Fruit fly (Drosophila melanogaster): Measurements from ENCODE around the gene Rsod.

Gene Rsod

dm6 chr3R:30195606-30196049, 24.6 kb upstream of the Rsod start (continued):
- TF ChIP-seq Ets97D (GFP tag; optimal IDR thresholded peaks at IDR 0.05) = peak; percentile 8
- TF ChIP-seq Antp (GFP tag; optimal IDR thresholded peaks at IDR 0.05) = peak; percentile 47
- TF ChIP-seq caup (GFP tag; optimal IDR thresholded peaks at IDR 0.05; ENCODE audit: severe bottlenecking) = peak; percentile 57
- TF ChIP-seq CG30403 (GFP tag; optimal IDR thresholded peaks at IDR 0.05) = peak; percentile 36
- TF ChIP-seq CG8089 (GFP tag; optimal IDR thresholded peaks at IDR 0.05) = no peak
- no peak for TF ChIP-seq CG10565 (GFP tag; optimal IDR thresholded peaks at IDR 0.05)
- no peak for TF ChIP-seq zf30C (GFP tag; optimal IDR thresholded peaks at IDR 0.05)
- no peak for TF ChIP-seq unc-4 (GFP tag; IDR thresholded peaks at IDR 0.05; ENCODE audit: partially characterized antibody)
- TF ChIP-seq HHEX (GFP tag; optimal IDR thresholded peaks at IDR 0.05) = peak; percentile 14
- peak; percentile 38 for TF ChIP-seq gem (tag; optimal IDR thresholded peaks at IDR 0.05)
- peak; percentile 33 for TF ChIP-seq HmgD (GFP tag; optimal IDR thresholded peaks at IDR 0.05)
- no peak for TF ChIP-seq dati (GFP tag; IDR thresholded peaks at IDR 0.05)
- no peak for TF ChIP-seq Hmx (GFP tag; optimal IDR thresholded peaks at IDR 0.05)
- no peak for TF ChIP-seq pfk (GFP tag; optimal IDR thresholded peaks at IDR 0.05)
- no peak for TF ChIP-seq nom (GFP tag; optimal IDR thresholded peaks at IDR 0.05)
- TF ChIP-seq Chrac-16 (GFP tag; optimal IDR thresholded peaks at IDR 0.05) = peak; percentile 30
- TF ChIP-seq amos (GFP tag; IDR thresholded peaks at IDR 0.05; ENCODE audit: partially characterized antibody) = no peak; the same call in 1 of the 2 replicates
- TF ChIP-seq CG10274 (GFP tag; optimal IDR thresholded peaks at IDR 0.05) = no peak
- no peak for TF ChIP-seq tx (GFP tag; optimal IDR thresholded peaks at IDR 0.05)
- no peak for TF ChIP-seq abd-A (tag; optimal IDR thresholded peaks at IDR 0.05)
- no peak for TF ChIP-seq psq (GFP tag; optimal IDR thresholded peaks at IDR 0.05)
- no peak for TF ChIP-seq CG34224 (GFP tag; IDR thresholded peaks at IDR 0.05; ENCODE audit: partially characterized antibody)
- TF ChIP-seq CG34422 (GFP tag; IDR thresholded peaks at IDR 0.05) = peak; percentile 59; the same call in 2 of the 3 replicates
- peak; percentile 1 for TF ChIP-seq CG17359 (tag; optimal IDR thresholded peaks at IDR 0.05)
- peak; percentile 73 for TF ChIP-seq CG18599 (GFP tag; optimal IDR thresholded peaks at IDR 0.05)
- TF ChIP-seq CG9609 (GFP tag; optimal IDR thresholded peaks at IDR 0.05) = peak; percentile 13
- TF ChIP-seq YL-1 (GFP tag; optimal IDR thresholded peaks at IDR 0.05) = peak; percentile 48
- TF ChIP-seq sisA (GFP tag; IDR thresholded peaks at IDR 0.05) = no peak
- TF ChIP-seq nerfin-1 (tag; optimal IDR thresholded peaks at IDR 0.05) = peak; percentile 12
- TF ChIP-seq ac (GFP tag; optimal IDR thresholded peaks at IDR 0.05) = no peak
- peak; percentile 35; the same call in 1 of the 2 replicates for TF ChIP-seq CG17612 (GFP tag; IDR thresholded peaks at IDR 0.05)
- TF ChIP-seq pita (GFP tag; optimal IDR thresholded peaks at IDR 0.05) = peak; percentile 56
- TF ChIP-seq CG13123 (GFP tag; optimal IDR thresholded peaks at IDR 0.05) = no peak
- TF ChIP-seq CG6813 (GFP tag; optimal IDR thresholded peaks at IDR 0.05) = no peak
- peak; percentile 47 for TF ChIP-seq CG12659 (GFP tag; optimal IDR thresholded peaks at IDR 0.05)
- TF ChIP-seq luna (GFP tag; optimal IDR thresholded peaks at IDR 0.05) = no peak
- no peak for TF ChIP-seq CG9932 (GFP tag; IDR thresholded peaks at IDR 0.05)
- no peak for TF ChIP-seq CG12299 (tag; optimal IDR thresholded peaks at IDR 0.05)
- TF ChIP-seq BtbVII (GFP tag; optimal IDR thresholded peaks at IDR 0.05) = no peak
- no peak for TF ChIP-seq CG4707 (GFP tag; optimal IDR thresholded peaks at IDR 0.05)
- TF ChIP-seq CG43689 (GFP tag; IDR thresholded peaks at IDR 0.05) = no peak
- no peak for TF ChIP-seq GATAe (GFP tag; conservative IDR thresholded peaks at IDR 0.05)
- peak; percentile 78 for TF ChIP-seq CTCF (GFP tag; optimal IDR thresholded peaks at IDR 0.05)
- TF ChIP-seq CG13894 (tag; optimal IDR thresholded peaks at IDR 0.05) = peak; percentile 1
- peak; percentile 57 for TF ChIP-seq CG3281 (GFP tag; optimal IDR thresholded peaks at IDR 0.05)
- peak; percentile 43; the same call in 1 of the 2 replicates for TF ChIP-seq Xrp1 (GFP tag; IDR thresholded peaks at IDR 0.05)
- no peak for TF ChIP-seq dimm (GFP tag; IDR thresholded peaks at IDR 0.05)
- TF ChIP-seq CG1602 (GFP tag; optimal IDR thresholded peaks at IDR 0.05) = no peak
- no peak for TF ChIP-seq hth (optimal IDR thresholded peaks at IDR 0.05)
- no peak for TF ChIP-seq CG10209 (GFP tag; optimal IDR thresholded peaks at IDR 0.05)
- no peak for TF ChIP-seq jigr1 (GFP tag; IDR thresholded peaks at IDR 0.05)

Measured in whole organism, embryonic.